Fruit fly (Drosophila melanogaster) whole organism: ENCODE measurements around the gene CG46507.
"Not testable (repeated sequence)": the region's sequence is repeated elsewhere in the genome, so short reads cannot be mapped to it uniquely, and the experiment has no call there.

ENCODE experiments used
- CG8478 ChIP-seq: fragments of >200 bp; optimal IDR thresholded peaks from 2 replicates; lab custom pipeline; 2018; ENCODE audit warnings: inconsistent platforms
- Dll ChIP-seq: fragments of >200 bp; optimal IDR thresholded peaks from 2 replicates; lab custom pipeline; 2017
- EcR ChIP-seq, 2 experiments: fragments of >200 bp; optimal IDR thresholded peaks; 2 replicates each; lab custom pipeline; 2017; ENCODE audit warnings: missing biosample characterization in 2 of 2, missing genetic modification characterization in 2 of 2, missing genetic modification reagents in 2 of 2
- pan ChIP-seq: fragments of >200 bp; optimal IDR thresholded peaks from 2 replicates; lab custom pipeline; 2017
- psq ChIP-seq: fragments of >200 bp; optimal IDR thresholded peaks from 2 replicates; lab custom pipeline; 2017
- usp ChIP-seq: fragments of >200 bp; optimal IDR thresholded peaks from 2 replicates; lab custom pipeline; 2017; ENCODE audit warnings: missing biosample characterization, missing genetic modification characterization, mixed read lengths

dm6 chrX:22172341-22172740, 9.6 kb downstream of the CG46507 start, which contains the start of gene CG46509:
- not testable (repeated sequence) for TF ChIP-seq psq (lab: Kevin White, UChicago); usp (GFP tag; lab: Kevin White, UChicago); pan (lab: Kevin White, UChicago); EcR (GFP tag; optimal IDR thresholded peaks at IDR 0.05; lab: Kevin White, UChicago); CG8478 (lab: Kevin White, UChicago); Dll
